Worm (Caenorhabditis elegans) whole organism, L1 larva: ENCODE data around the gene lea-1.

Source experiments
- C04F5.9 ChIP-seq: sonication (generic microtip); optimal IDR thresholded peaks from 2 replicates; lab custom pipeline; 2016; ENCODE audit warnings: missing genetic modification characterization, missing compliant biosample characterization
- aha-1 ChIP-seq: fragments of 150-350 bp; optimal IDR thresholded peaks from 2 replicates; lab custom pipeline; 2014; ENCODE audit warnings: missing biosample characterization, missing genetic modification characterization
- alr-1 ChIP-seq: fragments of 200-800 bp; sonication (Bioruptor generic); optimal IDR thresholded peaks from 2 replicates; lab custom pipeline; 2018; ENCODE audit warnings: borderline replicate concordance, mild to moderate bottlenecking, missing genetic modification characterization, missing compliant biosample characterization
- ama-1 ChIP-seq: fragments of 150-350 bp; optimal IDR thresholded peaks from 2 replicates; lab custom pipeline; 2014
- blmp-1 ChIP-seq: fragments of 150-350 bp; optimal IDR thresholded peaks from 2 replicates; lab custom pipeline; 2014; ENCODE audit warnings: missing biosample characterization, missing genetic modification characterization
- ceh-8 ChIP-seq: fragments of 200-800 bp; sonication (Bioruptor generic); optimal IDR thresholded peaks from 2 replicates; lab custom pipeline; 2018; ENCODE audit warnings: mild to moderate bottlenecking, missing genetic modification characterization, moderate library complexity, missing compliant biosample characterization
- dpl-1 ChIP-seq, 3 experiments: fragments of 150-350 bp in 2 of 3; sonication (generic microtip) in 1 of 3; optimal IDR thresholded peaks; 2 replicates each; lab custom pipeline; 2014 to 2017; ENCODE audit warnings: missing biosample characterization in 3 of 3, missing genetic modification characterization in 3 of 3, missing genetic modification reagents in 3 of 3
- efl-1 ChIP-seq, 4 experiments: fragments of 150-350 bp; optimal IDR thresholded peaks in 3 of 4; peaks in 1 of 4; 1 replicate in 1 of 4; 2 replicates in 3 of 4; lab custom pipeline; 2014; ENCODE audit warnings: missing biosample characterization in 2 of 4, missing genetic modification characterization in 2 of 4, missing genetic modification reagents in 2 of 4
- efl-3 ChIP-seq: fragments of 200-800 bp; sonication (Bioruptor generic); optimal IDR thresholded peaks from 2 replicates; lab custom pipeline; 2018; ENCODE audit warnings: mild to moderate bottlenecking, missing genetic modification characterization, missing compliant biosample characterization
- egl-13 ChIP-seq: sonication (generic microtip); optimal IDR thresholded peaks from 2 replicates; lab custom pipeline; 2016; ENCODE audit warnings: missing genotype, missing genetic modification reagents, missing genetic modification characterization, missing compliant biosample characterization
- egl-27 ChIP-seq, 2 experiments: fragments of 150-350 bp in 1 of 2; sonication (generic microtip); optimal IDR thresholded peaks; 3 replicates each; lab custom pipeline; 2017 to 2018; ENCODE audit warnings: missing biosample characterization in 2 of 2, missing genetic modification characterization in 2 of 2, missing genetic modification reagents in 2 of 2
- elt-3 ChIP-seq, 6 experiments: fragments of 150-350 bp in 1 of 6; sonication (generic microtip); optimal IDR thresholded peaks; 2 replicates each; lab custom pipeline; 2017 to 2018; ENCODE audit warnings: missing biosample characterization in 6 of 6, missing genetic modification characterization in 6 of 6, inconsistent platforms in 1 of 6
- ets-5 ChIP-seq: fragments of 200-800 bp; sonication (Bioruptor generic); IDR thresholded peaks from 2 replicates; pipeline ENCODE4 v1.3.6; 2022; ENCODE audit warnings: missing genetic modification characterization, missing compliant biosample characterization
- fkh-8 ChIP-seq: sonication (generic microtip); optimal IDR thresholded peaks from 2 replicates; lab custom pipeline; 2016; ENCODE audit warnings: mild to moderate bottlenecking, missing genetic modification characterization, missing compliant biosample characterization
- grh-1 ChIP-seq: fragments of 200-800 bp; sonication (Bioruptor generic); IDR thresholded peaks from 2 replicates; pipeline ENCODE4 v1.3.6; 2022; ENCODE audit warnings: missing genetic modification reagents, missing genetic modification characterization, missing compliant biosample characterization
- hlh-17 ChIP-seq: fragments of 200-800 bp; sonication (Bioruptor generic); optimal IDR thresholded peaks from 2 replicates; lab custom pipeline; 2018; ENCODE audit warnings: missing genetic modification characterization, mild to moderate bottlenecking, missing compliant biosample characterization, moderate library complexity, borderline replicate concordance
- hlh-4 ChIP-seq: sonication (generic microtip); optimal IDR thresholded peaks from 2 replicates; lab custom pipeline; 2016; ENCODE audit warnings: mild to moderate bottlenecking, missing genetic modification characterization, missing compliant biosample characterization
- lin-35 ChIP-seq, 2 experiments: fragments of 150-350 bp; optimal IDR thresholded peaks; 2 replicates each; lab custom pipeline; 2014; ENCODE audit warnings: missing biosample characterization in 2 of 2, missing genetic modification characterization in 2 of 2, missing genetic modification reagents in 2 of 2
- lir-3 ChIP-seq: sonication (generic microtip); optimal IDR thresholded peaks from 2 replicates; lab custom pipeline; 2016; ENCODE audit warnings: mild to moderate bottlenecking, missing genetic modification characterization, moderate library complexity, missing compliant biosample characterization; ENCODE audit not compliant: poor library complexity
- lsy-2 ChIP-seq, 2 experiments: fragments of 150-350 bp; optimal IDR thresholded peaks; 2 replicates each; lab custom pipeline; 2014; ENCODE audit warnings: missing biosample characterization in 2 of 2, missing genetic modification characterization in 2 of 2
- mab-9 ChIP-seq: fragments of 200-800 bp; sonication (Bioruptor generic); IDR thresholded peaks from 2 replicates; pipeline ENCODE4 v1.3.6; 2022; ENCODE audit warnings: missing genetic modification reagents, missing genetic modification characterization, missing compliant biosample characterization
- mdl-1 ChIP-seq, 2 experiments: fragments of 150-350 bp; optimal IDR thresholded peaks; 2 replicates each; lab custom pipeline; 2014 to 2017; ENCODE audit warnings: missing biosample characterization in 2 of 2, missing genetic modification characterization in 2 of 2, inconsistent platforms in 1 of 2
- mef-2 ChIP-seq: fragments of 150-350 bp; optimal IDR thresholded peaks from 2 replicates; lab custom pipeline; 2014; ENCODE audit warnings: missing biosample characterization, missing genetic modification characterization
- mep-1 ChIP-seq: fragments of 150-350 bp; optimal IDR thresholded peaks from 2 replicates; lab custom pipeline; 2014; ENCODE audit warnings: missing biosample characterization, missing genetic modification characterization
- nhr-11 ChIP-seq: fragments of 150-350 bp; optimal IDR thresholded peaks from 2 replicates; lab custom pipeline; 2014; ENCODE audit warnings: missing biosample characterization, missing genetic modification characterization
- nhr-20 ChIP-seq: sonication (generic microtip); optimal IDR thresholded peaks from 2 replicates; lab custom pipeline; 2016; ENCODE audit warnings: mild to moderate bottlenecking, missing genetic modification characterization, missing compliant biosample characterization
- nhr-237 ChIP-seq: fragments of 150-350 bp; optimal IDR thresholded peaks from 2 replicates; lab custom pipeline; 2014; ENCODE audit warnings: missing biosample characterization, missing genetic modification characterization
- nhr-47 ChIP-seq: sonication (generic microtip); optimal IDR thresholded peaks from 2 replicates; lab custom pipeline; 2016; ENCODE audit warnings: mild to moderate bottlenecking, missing genetic modification characterization, moderate library complexity, missing compliant biosample characterization
- nhr-71 ChIP-seq: sonication (generic microtip); optimal IDR thresholded peaks from 2 replicates; lab custom pipeline; 2016; ENCODE audit warnings: mild to moderate bottlenecking, missing genetic modification characterization, moderate library complexity, missing compliant biosample characterization
- nhr-76 ChIP-seq: sonication (generic microtip); optimal IDR thresholded peaks from 2 replicates; lab custom pipeline; 2017; ENCODE audit warnings: missing biosample characterization, missing genetic modification characterization
- nhr-77 ChIP-seq: fragments of 150-350 bp; optimal IDR thresholded peaks from 2 replicates; lab custom pipeline; 2014; ENCODE audit warnings: missing biosample characterization, missing genetic modification characterization
- nhr-84 ChIP-seq: sonication (generic microtip); optimal IDR thresholded peaks from 2 replicates; lab custom pipeline; 2017; ENCODE audit warnings: missing biosample characterization, missing genetic modification characterization
- nhr-85 ChIP-seq: sonication (generic microtip); peaks from one replicate; lab custom pipeline; 2016; ENCODE audit warnings: missing genetic modification characterization, inconsistent platforms, missing compliant biosample characterization
- pag-3 ChIP-seq: sonication (generic microtip); optimal IDR thresholded peaks from 2 replicates; lab custom pipeline; 2017; ENCODE audit warnings: missing genetic modification characterization, mild to moderate bottlenecking, missing compliant biosample characterization, antibody characterized with exemption, borderline replicate concordance; ENCODE audit not compliant: insufficient read depth
- pax-3 ChIP-seq: fragments of 200-800 bp; sonication (Bioruptor generic); optimal IDR thresholded peaks from 2 replicates; lab custom pipeline; 2018; ENCODE audit warnings: mild to moderate bottlenecking, missing genetic modification characterization, moderate library complexity, missing compliant biosample characterization
- pqm-1 ChIP-seq: sonication (generic microtip); optimal IDR thresholded peaks from 3 replicates; lab custom pipeline; 2017; ENCODE audit warnings: missing biosample characterization, missing genetic modification characterization
- rnt-1 ChIP-seq: sonication (generic microtip); optimal IDR thresholded peaks from 2 replicates; lab custom pipeline; 2016; ENCODE audit warnings: mild to moderate bottlenecking, missing genetic modification characterization, moderate library complexity, missing compliant biosample characterization
- snu-23 ChIP-seq: sonication (generic microtip); optimal IDR thresholded peaks from 2 replicates; lab custom pipeline; 2016; ENCODE audit warnings: missing genetic modification characterization, missing compliant biosample characterization
- sptf-1 ChIP-seq: fragments of 150-350 bp; optimal IDR thresholded peaks from 2 replicates; lab custom pipeline; 2014; ENCODE audit warnings: missing biosample characterization, missing genetic modification characterization
- tbx-2 ChIP-seq: sonication (generic microtip); optimal IDR thresholded peaks from 2 replicates; lab custom pipeline; 2016; ENCODE audit warnings: missing genetic modification characterization, missing compliant biosample characterization
- tlp-1 ChIP-seq: fragments of 150-350 bp; optimal IDR thresholded peaks from 2 replicates; lab custom pipeline; 2014; ENCODE audit warnings: missing biosample characterization, missing genetic modification characterization
- unc-130 ChIP-seq: fragments of 150-350 bp; optimal IDR thresholded peaks from 2 replicates; lab custom pipeline; 2017; ENCODE audit warnings: missing biosample characterization, missing genetic modification characterization, inconsistent platforms
- unc-30 ChIP-seq: sonication (generic microtip); optimal IDR thresholded peaks from 2 replicates; lab custom pipeline; 2017; ENCODE audit warnings: missing biosample characterization, missing genetic modification characterization
- unc-62 ChIP-seq: fragments of 150-350 bp; optimal IDR thresholded peaks from 2 replicates; lab custom pipeline; 2014; ENCODE audit warnings: missing biosample characterization, missing genetic modification reagents, missing genetic modification characterization
- unc-98 ChIP-seq: fragments of 200-800 bp; sonication (Bioruptor generic); IDR thresholded peaks from 2 replicates; pipeline ENCODE4 v1.3.6; 2022; ENCODE audit warnings: missing genetic modification characterization, missing compliant biosample characterization
- vab-15 ChIP-seq: sonication (generic microtip); optimal IDR thresholded peaks from 2 replicates; lab custom pipeline; 2017; ENCODE audit warnings: missing genotype, mild to moderate bottlenecking, missing genetic modification characterization, missing compliant biosample characterization
- xbp-1 ChIP-seq: sonication (generic microtip); optimal IDR thresholded peaks from 2 replicates; lab custom pipeline; 2016; ENCODE audit warnings: missing genetic modification characterization, missing compliant biosample characterization
- zag-1 ChIP-seq: fragments of 150-350 bp; optimal IDR thresholded peaks from 2 replicates; lab custom pipeline; 2014; ENCODE audit warnings: missing biosample characterization, missing genetic modification characterization

lea-1 gene

ce11 chrV:10039837-10040236 is 28.1 kb downstream of the lea-1 start (continued):
- TF ChIP-seq unc-130 (tag; lab: Kevin White, UChicago) (no peak), grh-1 (no peak), tbx-2 (peak; percentile 66), efl-1 (optimal IDR thresholded peaks at IDR 0.05; lab: Kevin White, UChicago) (peak; percentile 62 to 69), efl-1 (GFP tag; optimal IDR thresholded peaks at IDR 0.05 in 1 of 2; lab: Kevin White, UChicago) (no peak), mef-2 (tag; lab: Kevin White, UChicago) (no peak), lsy-2 (tag; optimal IDR thresholded peaks at IDR 0.05; lab: Kevin White, UChicago) (peak; percentile 64 to 91), nhr-76 (tag; lab: Kevin White, UChicago) (no peak), mep-1 (tag; lab: Kevin White, UChicago) (peak; percentile 78), blmp-1 (tag; lab: Kevin White, UChicago) (peak; percentile 91), nhr-11 (tag; lab: Kevin White, UChicago) (no peak), hlh-17 (GFP tag; lab: Kevin White, UChicago) (no peak), aha-1 (tag; lab: Kevin White, UChicago) (no peak), mdl-1 (tag; optimal IDR thresholded peaks at IDR 0.05; lab: Kevin White, UChicago) (peak in 1 of 2 experiments; percentile 60), alr-1 (tag; lab: Kevin White, UChicago) (no peak), pax-3 (no peak), tlp-1 (no peak), ama-1 (lab: Kevin White, UChicago) (no peak), unc-62 (no peak), nhr-20 (tag; lab: Kevin White, UChicago) (peak; percentile 85), pqm-1 (tag; lab: Kevin White, UChicago) (no peak), mab-9 (GFP tag; lab: Robert Waterston, UW) (no peak), C04F5.9 (tag; lab: Kevin White, UChicago) (no peak), nhr-47 (tag; lab: Kevin White, UChicago) (peak; percentile 63), nhr-71 (tag; lab: Kevin White, UChicago) (peak; percentile 78), unc-98 (GFP tag; lab: Robert Waterston, UW) (no peak), ets-5 (GFP tag; lab: Robert Waterston, UW) (no peak), egl-27 (tag; optimal IDR thresholded peaks at IDR 0.05; lab: Kevin White, UChicago) (peak in 1 of 2 experiments; percentile 34), rnt-1 (tag; lab: Kevin White, UChicago) (peak; percentile 45), dpl-1 (GFP tag; optimal IDR thresholded peaks at IDR 0.05; lab: Kevin White, UChicago) (peak; percentile 4 to 30 (median 7)), xbp-1 (tag; lab: Kevin White, UChicago) (peak; percentile 26), nhr-77 (tag; lab: Kevin White, UChicago) (peak; percentile 61)

ce11 chrV:10041484-10041883 is 29.8 kb downstream of the lea-1 start:
- no peak for TF ChIP-seq xbp-1 (tag; lab: Kevin White, UChicago)
- TF ChIP-seq lir-3 (tag; lab: Kevin White, UChicago), result no peak
- TF ChIP-seq nhr-77 (tag; lab: Kevin White, UChicago), result no peak
- TF ChIP-seq fkh-8 (tag; lab: Kevin White, UChicago), result peak; percentile 47
- TF ChIP-seq nhr-84 (tag; lab: Kevin White, UChicago), result no peak
- no peak for TF ChIP-seq ceh-8
- TF ChIP-seq lsy-2 (tag; optimal IDR thresholded peaks at IDR 0.05; lab: Kevin White, UChicago), result peak; percentile 33 to 54
- no peak for TF ChIP-seq efl-3 (GFP tag; lab: Kevin White, UChicago)
- peak; percentile 25 for TF ChIP-seq nhr-47 (tag; lab: Kevin White, UChicago)
- peak; percentile 31 for TF ChIP-seq snu-23 (GFP tag; lab: Kevin White, UChicago)
- TF ChIP-seq vab-15 (tag; lab: Kevin White, UChicago), result no peak
- no peak for TF ChIP-seq sptf-1 (tag; lab: Kevin White, UChicago)
- TF ChIP-seq nhr-20 (tag; lab: Kevin White, UChicago), result peak; percentile 3
- TF ChIP-seq mep-1 (tag; lab: Kevin White, UChicago), result peak; percentile 21
- TF ChIP-seq nhr-237 (tag; lab: Kevin White, UChicago), result no peak
- TF ChIP-seq egl-27 (tag; optimal IDR thresholded peaks at IDR 0.05; lab: Kevin White, UChicago), result no peak
- TF ChIP-seq efl-1 (optimal IDR thresholded peaks at IDR 0.05; lab: Kevin White, UChicago), result peak; percentile 1 to 2
- TF ChIP-seq efl-1 (GFP tag; optimal IDR thresholded peaks at IDR 0.05 in 1 of 2; lab: Kevin White, UChicago), result no peak
- no peak for TF ChIP-seq zag-1
- TF ChIP-seq hlh-17 (GFP tag; lab: Kevin White, UChicago), result no peak
- TF ChIP-seq unc-130 (tag; lab: Kevin White, UChicago), result no peak
- no peak for TF ChIP-seq egl-13 (tag; lab: Kevin White, UChicago)
- TF ChIP-seq tlp-1, result no peak
- no peak for TF ChIP-seq unc-30 (tag; lab: Kevin White, UChicago)
- peak in 1 of 2 experiments; percentile 4 for TF ChIP-seq lin-35 (GFP tag; optimal IDR thresholded peaks at IDR 0.05; lab: Kevin White, UChicago)
- no peak for TF ChIP-seq nhr-85 (tag; lab: Kevin White, UChicago)
- no peak for TF ChIP-seq hlh-4
- TF ChIP-seq elt-3 (tag; optimal IDR thresholded peaks at IDR 0.05; lab: Kevin White, UChicago), result no peak
- TF ChIP-seq tbx-2, result no peak
- TF ChIP-seq nhr-71 (tag; lab: Kevin White, UChicago), result peak; percentile 34
- TF ChIP-seq blmp-1 (tag; lab: Kevin White, UChicago), result peak; percentile 3
- no peak for TF ChIP-seq mab-9 (GFP tag; lab: Robert Waterston, UW)
- TF ChIP-seq pag-3 (tag; lab: Kevin White, UChicago), result no peak
- no peak for TF ChIP-seq C04F5.9 (tag; lab: Kevin White, UChicago)
